Fruit fly (Drosophila melanogaster) whole organism, wandering third instar larva: ENCODE measurements around the gene CG31705.

ENCODE experiments used
- Abd-B ChIP-seq: fragments of >200 bp; optimal IDR thresholded peaks from 2 replicates; lab custom pipeline; 2017; ENCODE audit warnings: missing biosample characterization, missing genetic modification characterization
- CG32264 ChIP-seq: fragments of 200-800 bp; sonication (Bioruptor generic); optimal IDR thresholded peaks from 2 replicates; lab custom pipeline; 2016; ENCODE audit warnings: missing biosample characterization, missing genetic modification characterization
- CG9705 ChIP-seq: fragments of 200-800 bp; sonication (Bioruptor generic); optimal IDR thresholded peaks from 2 replicates; lab custom pipeline; 2018; ENCODE audit warnings: missing biosample characterization, mild to moderate bottlenecking, missing genetic modification characterization
- CrebA ChIP-seq: fragments of 200-800 bp; sonication (Bioruptor generic); optimal IDR thresholded peaks from 2 replicates; lab custom pipeline; 2016; ENCODE audit warnings: missing biosample characterization, mild to moderate bottlenecking, missing genetic modification characterization, borderline replicate concordance
- Dfd ChIP-seq: fragments of >200 bp; optimal IDR thresholded peaks from 2 replicates; lab custom pipeline; 2017; ENCODE audit warnings: missing biosample characterization, missing genetic modification characterization
- Dif ChIP-seq: fragments of 200-275, 200-300 bp; sonication (Bioruptor generic); optimal IDR thresholded peaks from 2 replicates; lab custom pipeline; 2018; ENCODE audit warnings: missing biosample characterization, missing genetic modification characterization; ENCODE audit not compliant: partially characterized antibody
- GATAd ChIP-seq: sonication (Bioruptor generic); optimal IDR thresholded peaks from 2 replicates; lab custom pipeline; 2016; ENCODE audit warnings: missing biosample characterization, missing genetic modification characterization
- HLH106 ChIP-seq: fragments of 200-800 bp; optimal IDR thresholded peaks from 3 replicates; lab custom pipeline; 2019; ENCODE audit warnings: missing biosample characterization, mild to moderate bottlenecking, missing genetic modification characterization, moderate library complexity
- Hnf4 ChIP-seq: fragments of 200-800 bp; sonication (Bioruptor generic); optimal IDR thresholded peaks from 2 replicates; lab custom pipeline; 2016; ENCODE audit warnings: missing biosample characterization, mild to moderate bottlenecking, missing genetic modification characterization
- Hr78 ChIP-seq: fragments of >200 bp; optimal IDR thresholded peaks from 2 replicates; lab custom pipeline; 2017; ENCODE audit warnings: missing biosample characterization, missing genetic modification characterization
- Hr83 ChIP-seq: fragments of 200-300 bp; sonication (Bioruptor generic); optimal IDR thresholded peaks from 2 replicates; lab custom pipeline; 2016; ENCODE audit warnings: missing biosample characterization, mild to moderate bottlenecking, missing genetic modification characterization, moderate library complexity; ENCODE audit not compliant: poor library complexity, severe bottlenecking
- Jra ChIP-seq: sonication (Bioruptor generic); optimal IDR thresholded peaks from 2 replicates; lab custom pipeline; 2016; ENCODE audit warnings: missing biosample characterization, missing genetic modification characterization
- Mio ChIP-seq: sonication (Bioruptor generic); optimal IDR thresholded peaks from 2 replicates; lab custom pipeline; 2016; ENCODE audit warnings: missing biosample characterization, missing genetic modification characterization
- Myc ChIP-seq: fragments of >200 bp; optimal IDR thresholded peaks from 2 replicates; lab custom pipeline; 2017
- N ChIP-seq: fragments of >200 bp; optimal IDR thresholded peaks from 2 replicates; lab custom pipeline; 2018; ENCODE audit warnings: missing biosample characterization, missing external identifiers, missing genetic modification characterization
- OdsH ChIP-seq: fragments of 200-800 bp; sonication (Bioruptor generic); optimal IDR thresholded peaks from 2 replicates; lab custom pipeline; 2016; ENCODE audit warnings: missing biosample characterization, mild to moderate bottlenecking, missing genetic modification characterization
- Rel ChIP-seq, 2 experiments: fragments of 200-800 bp; sonication (Bioruptor generic) in 1 of 2; optimal IDR thresholded peaks; 2 replicates in 1 of 2; 3 replicates in 1 of 2; lab custom pipeline; 2016 to 2019; ENCODE audit warnings: mild to moderate bottlenecking in 2 of 2, missing biosample characterization in 2 of 2, missing genetic modification characterization in 2 of 2, moderate library complexity in 1 of 2
- Sp1 ChIP-seq: fragments of 200-800 bp; sonication (Bioruptor generic); optimal IDR thresholded peaks from 3 replicates; lab custom pipeline; 2019; ENCODE audit warnings: missing biosample characterization, mild to moderate bottlenecking, missing genetic modification characterization, moderate library complexity
- Vsx2 ChIP-seq: fragments of 200-300, 225-300 bp; sonication (Bioruptor generic); optimal IDR thresholded peaks from 2 replicates; lab custom pipeline; 2018; ENCODE audit warnings: missing biosample characterization, missing genetic modification characterization; ENCODE audit not compliant: partially characterized antibody
- br ChIP-seq: fragments of 200-800 bp; sonication (Bioruptor generic); optimal IDR thresholded peaks from 2 replicates; lab custom pipeline; 2016; ENCODE audit warnings: missing biosample characterization, missing genetic modification characterization
- brk ChIP-seq: fragments of 200-800 bp; sonication (Bioruptor generic); optimal IDR thresholded peaks from 2 replicates; lab custom pipeline; 2016; ENCODE audit warnings: missing biosample characterization, mild to moderate bottlenecking, missing genetic modification characterization
- dl ChIP-seq, 2 experiments: fragments of 175-275, 200-275 bp in 1 of 2; fragments of 200-275 bp in 1 of 2; sonication (Bioruptor generic); optimal IDR thresholded peaks; lab custom pipeline; 2018; ENCODE audit warnings: mild to moderate bottlenecking in 2 of 2, missing biosample characterization in 2 of 2, missing genetic modification characterization in 2 of 2, moderate library complexity in 2 of 2; ENCODE audit not compliant: partially characterized antibody in 2 of 2, insufficient read depth in 1 of 2
- dmrt93B ChIP-seq: fragments of 200-800 bp; sonication (Bioruptor generic); optimal IDR thresholded peaks from 2 replicates; lab custom pipeline; 2018; ENCODE audit warnings: missing biosample characterization, mild to moderate bottlenecking, missing genetic modification characterization
- dsf ChIP-seq: sonication (Bioruptor generic); optimal IDR thresholded peaks from 2 replicates; lab custom pipeline; 2016; ENCODE audit warnings: missing biosample characterization, missing genetic modification characterization, borderline replicate concordance
- ey ChIP-seq: fragments of 200-800 bp; sonication (Bioruptor generic); optimal IDR thresholded peaks from 2 replicates; lab custom pipeline; 2016; ENCODE audit warnings: missing biosample characterization, missing genetic modification characterization
- foxo ChIP-seq, 2 experiments: fragments of 200-800 bp; sonication (Bioruptor generic); optimal IDR thresholded peaks; 2 replicates in 1 of 2; 3 replicates in 1 of 2; lab custom pipeline; 2016 to 2017; ENCODE audit warnings: missing biosample characterization in 2 of 2, missing genetic modification characterization in 2 of 2
- fru ChIP-seq: fragments of 200-800 bp; sonication (Bioruptor generic); optimal IDR thresholded peaks from 3 replicates; lab custom pipeline; 2016; ENCODE audit warnings: missing biosample characterization, mild to moderate bottlenecking, missing genetic modification characterization
- h ChIP-seq: fragments of 200-800 bp; sonication (Bioruptor generic); optimal IDR thresholded peaks from 3 replicates; lab custom pipeline; 2016; ENCODE audit warnings: missing biosample characterization, mild to moderate bottlenecking, missing genetic modification characterization
- jim ChIP-seq: fragments of 175-275, 200-325 bp; sonication (Bioruptor generic); optimal IDR thresholded peaks from 2 replicates; lab custom pipeline; 2016; ENCODE audit warnings: missing biosample characterization, mild to moderate bottlenecking, missing genetic modification characterization
- lola ChIP-seq: fragments of >200 bp; optimal IDR thresholded peaks from 2 replicates; lab custom pipeline; 2017; ENCODE audit warnings: missing biosample characterization, missing genetic modification characterization
- pan ChIP-seq: fragments of >200 bp; optimal IDR thresholded peaks from 2 replicates; lab custom pipeline; 2017
- psq ChIP-seq: fragments of 200-800 bp; sonication (Bioruptor generic); optimal IDR thresholded peaks from 3 replicates; lab custom pipeline; 2017; ENCODE audit warnings: missing biosample characterization, mild to moderate bottlenecking, missing genetic modification characterization, moderate library complexity
- rgr ChIP-seq: fragments of 200-800 bp; sonication (Bioruptor generic); optimal IDR thresholded peaks from 3 replicates; lab custom pipeline; 2016; ENCODE audit warnings: missing biosample characterization, mild to moderate bottlenecking, missing genetic modification characterization
- sage ChIP-seq: fragments of 200-800 bp; sonication (Bioruptor generic); optimal IDR thresholded peaks from 2 replicates; lab custom pipeline; 2016; ENCODE audit warnings: missing biosample characterization, mild to moderate bottlenecking, missing genetic modification characterization
- sv ChIP-seq: fragments of 200-800 bp; sonication (Bioruptor generic); optimal IDR thresholded peaks from 3 replicates; lab custom pipeline; 2016; ENCODE audit warnings: missing biosample characterization, missing genetic modification characterization
- tai ChIP-seq: sonication (Bioruptor generic); optimal IDR thresholded peaks from 2 replicates; lab custom pipeline; 2016; ENCODE audit warnings: missing biosample characterization, missing genetic modification characterization
- usp ChIP-seq: fragments of >200 bp; optimal IDR thresholded peaks from 2 replicates; lab custom pipeline; 2017; ENCODE audit warnings: missing biosample characterization, missing genetic modification characterization
- woc ChIP-seq: sonication (Bioruptor generic); optimal IDR thresholded peaks from 2 replicates; lab custom pipeline; 2016; ENCODE audit warnings: missing biosample characterization, mild to moderate bottlenecking, missing genetic modification characterization

Gene CG31705

DNA sequence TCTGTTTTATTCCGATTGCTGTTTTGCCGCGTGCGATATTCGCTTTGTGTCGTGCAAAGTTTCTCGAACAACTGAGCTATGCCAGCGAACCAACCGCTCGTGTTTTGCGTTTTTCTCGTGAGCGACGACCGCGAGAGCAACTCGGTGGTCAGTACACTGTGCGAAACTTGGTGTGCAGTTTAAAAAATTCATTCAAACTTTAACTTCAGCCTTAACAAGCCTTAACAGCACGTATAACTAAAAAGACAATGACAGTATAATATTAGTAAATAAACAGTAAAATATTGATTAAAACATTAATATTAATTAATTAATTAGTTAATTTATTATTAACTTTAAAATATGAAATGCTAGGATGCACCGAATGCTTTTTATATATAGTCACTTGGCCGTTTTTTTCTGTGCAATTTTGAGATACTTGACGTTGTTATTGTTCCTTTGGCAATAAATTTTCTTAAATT is at the start of gene CG31705:
TSS of gene CG31705 (minus strand) at position 77 of the 461 bp plus-strand sequence.
- TF ChIP-seq Jra (GFP tag; lab: Kevin White, UChicago), result no peak
- no peak for TF ChIP-seq Abd-B
- TF ChIP-seq psq (GFP tag; lab: Kevin White, UChicago), result peak; percentile 60
- no peak for TF ChIP-seq Vsx2 (GFP tag; lab: Kevin White, UChicago)
- TF ChIP-seq pan (lab: Kevin White, UChicago), result no peak
- peak in 1 of 2 experiments; percentile 52 for TF ChIP-seq foxo (GFP tag; optimal IDR thresholded peaks at IDR 0.05; lab: Kevin White, UChicago)
- no peak for TF ChIP-seq CG32264 (GFP tag; lab: Kevin White, UChicago)
- TF ChIP-seq woc (GFP tag; lab: Kevin White, UChicago), result no peak
- peak; percentile 64 for TF ChIP-seq HLH106 (tag; lab: Kevin White, UChicago)
- no peak for TF ChIP-seq lola
- TF ChIP-seq dmrt93B (GFP tag; lab: Kevin White, UChicago), result peak; percentile 69
- no peak for TF ChIP-seq CG9705
- TF ChIP-seq OdsH, result peak; percentile 49
- no peak for TF ChIP-seq GATAd
- peak; percentile 51 for TF ChIP-seq Dfd (GFP tag; lab: Kevin White, UChicago)
- peak; percentile 51 for TF ChIP-seq rgr
- TF ChIP-seq h (GFP tag; lab: Kevin White, UChicago), result peak; percentile 12
- TF ChIP-seq N (GFP tag; lab: Kevin White, UChicago), result no peak
- no peak for TF ChIP-seq Hnf4 (GFP tag; lab: Kevin White, UChicago)
- no peak for TF ChIP-seq brk (GFP tag; lab: Kevin White, UChicago)
- TF ChIP-seq Hr83 (GFP tag; lab: Kevin White, UChicago), result no peak
- TF ChIP-seq Dif (GFP tag; lab: Kevin White, UChicago), result peak; percentile 23
- TF ChIP-seq CrebA (GFP tag; lab: Kevin White, UChicago), result no peak
- TF ChIP-seq dsf, result no peak
- TF ChIP-seq usp, result no peak
- TF ChIP-seq Sp1 (GFP tag; lab: Kevin White, UChicago), result peak; percentile 70
- TF ChIP-seq Myc (lab: Kevin White, UChicago), result no peak
- no peak for TF ChIP-seq Hr78 (GFP tag; lab: Kevin White, UChicago)
- TF ChIP-seq jim, result no peak
- TF ChIP-seq sage (GFP tag; lab: Kevin White, UChicago), result no peak
- TF ChIP-seq fru (GFP tag; lab: Kevin White, UChicago), result peak; percentile 13
- TF ChIP-seq br (GFP tag; lab: Kevin White, UChicago), result peak; percentile 4
- no peak for TF ChIP-seq Mio (GFP tag; lab: Kevin White, UChicago)
- no peak for TF ChIP-seq tai (GFP tag; lab: Kevin White, UChicago)
- TF ChIP-seq sv (GFP tag; lab: Kevin White, UChicago), result no peak
- no peak for TF ChIP-seq Rel (GFP tag; optimal IDR thresholded peaks at IDR 0.05; lab: Kevin White, UChicago)
- peak; percentile 34 for TF ChIP-seq Rel (tag; optimal IDR thresholded peaks at IDR 0.05; lab: Kevin White, UChicago)
- no peak for TF ChIP-seq dl (GFP tag; optimal IDR thresholded peaks at IDR 0.05; lab: Kevin White, UChicago; ENCODE audit: insufficient read depth in 1 of 2, partially characterized antibody in 2 of 2)
- TF ChIP-seq ey, result no peak

DNA sequence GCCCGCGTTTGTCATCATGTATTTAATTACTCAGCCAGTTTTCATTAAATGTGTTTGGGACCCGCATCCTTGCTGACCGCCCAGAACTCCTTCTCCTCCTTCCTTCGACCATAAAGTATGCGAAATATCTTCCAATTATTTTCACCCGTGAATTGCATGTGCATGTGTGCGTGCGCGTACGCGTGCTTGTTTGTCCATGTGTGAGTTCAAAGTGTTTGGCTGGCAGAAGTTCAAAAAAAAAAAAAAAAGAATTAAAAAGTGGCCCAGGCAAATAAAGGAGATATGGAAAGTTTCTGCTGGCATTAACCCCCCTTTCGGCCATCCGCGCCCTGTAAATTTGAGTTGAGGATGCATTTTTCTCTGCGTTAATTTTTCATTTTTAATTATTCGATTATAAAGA is 25.8 kb upstream of the CG31705 start:
- TF ChIP-seq Hnf4 (GFP tag; lab: Kevin White, UChicago), result no peak
- TF ChIP-seq dl (GFP tag; optimal IDR thresholded peaks at IDR 0.05; lab: Kevin White, UChicago; ENCODE audit: insufficient read depth in 1 of 2, partially characterized antibody in 2 of 2), result no peak
- TF ChIP-seq fru (GFP tag; lab: Kevin White, UChicago), result no peak

DNA sequence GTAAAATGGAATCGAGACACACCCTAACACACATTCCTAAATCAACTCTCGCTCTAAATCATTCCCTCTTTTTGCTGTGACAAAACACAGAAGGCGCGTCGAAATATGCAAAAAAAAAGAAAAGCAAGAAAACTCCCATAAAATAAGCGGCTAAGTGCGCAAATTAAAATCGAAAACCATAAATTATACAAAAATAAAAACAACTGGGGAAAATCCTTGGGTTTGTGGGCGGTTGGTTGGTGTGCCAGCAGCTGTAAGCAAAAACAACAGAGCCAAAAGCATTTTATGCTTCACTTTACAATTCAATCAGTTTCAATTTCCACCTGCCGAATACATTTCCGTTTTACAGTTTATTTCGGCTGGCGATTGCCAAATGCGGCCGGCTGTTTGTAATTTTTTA is 7.8 kb upstream of the CG31705 start, which contains the start of gene CG43438:
TSS of gene CG43438 (plus strand) at position 301 of the 400 bp plus-strand sequence.
- TF ChIP-seq h (GFP tag; lab: Kevin White, UChicago) (no peak), psq (GFP tag; lab: Kevin White, UChicago) (no peak), Vsx2 (GFP tag; lab: Kevin White, UChicago) (no peak), OdsH (no peak), N (GFP tag; lab: Kevin White, UChicago) (no peak), jim (no peak), Hr83 (GFP tag; lab: Kevin White, UChicago) (no peak), Jra (GFP tag; lab: Kevin White, UChicago) (no peak), Sp1 (GFP tag; lab: Kevin White, UChicago) (no peak), Rel (GFP tag; optimal IDR thresholded peaks at IDR 0.05; lab: Kevin White, UChicago) (no peak), Rel (tag; optimal IDR thresholded peaks at IDR 0.05; lab: Kevin White, UChicago) (no peak), foxo (GFP tag; optimal IDR thresholded peaks at IDR 0.05; lab: Kevin White, UChicago) (no peak), brk (GFP tag; lab: Kevin White, UChicago) (no peak)
